Worm (Caenorhabditis elegans) whole organism, L4 larva: ENCODE results near the gene Y7A5A.24.
A peak's percentile ranks its signal among the peaks of the same experiment; 100 is the strongest.

Source experiments
- F10B5.3 ChIP-seq: sonication (generic microtip); optimal IDR thresholded peaks from 2 replicates; lab custom pipeline; 2016; ENCODE audit warnings: mild to moderate bottlenecking, missing genetic modification characterization, missing compliant biosample characterization
- T26A8.4 ChIP-seq: fragments of 200-800 bp; sonication (Bioruptor generic); IDR thresholded peaks from 2 replicates; pipeline ENCODE4 v1.3.6; 2022; ENCODE audit warnings: missing genetic modification characterization, missing compliant biosample characterization
- Y105C5A.15 ChIP-seq: fragments of 200-800 bp; sonication (Bioruptor generic); IDR thresholded peaks from 2 replicates; pipeline ENCODE4 v1.3.6; 2022; ENCODE audit warnings: missing genetic modification characterization, missing compliant biosample characterization
- Y5F2A.4 ChIP-seq: fragments of 200-800 bp; sonication (Bioruptor generic); optimal IDR thresholded peaks from 2 replicates; lab custom pipeline; 2018; ENCODE audit warnings: mild to moderate bottlenecking, missing genetic modification characterization, missing compliant biosample characterization
- ZK546.5 ChIP-seq, 2 experiments: sonication (generic microtip); optimal IDR thresholded peaks; 2 replicates each; lab custom pipeline; 2017; ENCODE audit warnings: missing biosample characterization in 2 of 2, missing genetic modification characterization in 2 of 2
- aha-1 ChIP-seq: fragments of 150-350 bp; peaks from one replicate; lab custom pipeline; 2014; ENCODE audit warnings: missing biosample characterization, missing genetic modification characterization
- ama-1 ChIP-seq: fragments of 150-350 bp; optimal IDR thresholded peaks from 2 replicates; lab custom pipeline; 2014; ENCODE audit warnings: inconsistent platforms, mixed read lengths
- attf-4 ChIP-seq: sonication (generic microtip); optimal IDR thresholded peaks from 3 replicates; lab custom pipeline; 2017; ENCODE audit warnings: missing biosample characterization, missing genetic modification characterization
- ceh-32 ChIP-seq: sonication (generic microtip); optimal IDR thresholded peaks from 2 replicates; lab custom pipeline; 2016; ENCODE audit warnings: mild to moderate bottlenecking, missing genetic modification characterization, missing compliant biosample characterization; ENCODE audit not compliant: poor library complexity
- ceh-44 ChIP-seq: fragments of 200-800 bp; sonication (Bioruptor generic); IDR thresholded peaks from 2 replicates; pipeline ENCODE4 v1.3.6; 2022; ENCODE audit warnings: missing genetic modification reagents, missing genetic modification characterization, missing compliant biosample characterization
- ceh-62 ChIP-seq: sonication (generic microtip); optimal IDR thresholded peaks from 2 replicates; lab custom pipeline; 2017; ENCODE audit warnings: missing biosample characterization, missing genetic modification characterization
- cey-2 ChIP-seq: sonication (generic microtip); optimal IDR thresholded peaks from 3 replicates; lab custom pipeline; 2017; ENCODE audit warnings: missing genetic modification characterization, mild to moderate bottlenecking, missing compliant biosample characterization, antibody characterized with exemption, borderline replicate concordance; ENCODE audit not compliant: insufficient read depth
- dmd-6 ChIP-seq: fragments of 200-800 bp; sonication (Bioruptor generic); IDR thresholded peaks from 2 replicates; pipeline ENCODE4 v1.3.6; 2022; ENCODE audit warnings: missing genetic modification reagents, missing genetic modification characterization, missing compliant biosample characterization
- fkh-10 ChIP-seq: fragments of 150-350 bp; optimal IDR thresholded peaks from 2 replicates; lab custom pipeline; 2014; ENCODE audit warnings: missing biosample characterization, missing genetic modification reagents, missing genetic modification characterization
- gei-8 ChIP-seq: fragments of 200-800 bp; sonication (Bioruptor generic); optimal IDR thresholded peaks from 2 replicates; lab custom pipeline; 2018; ENCODE audit warnings: mild to moderate bottlenecking, missing genetic modification characterization, missing compliant biosample characterization
- hmg-1.1 ChIP-seq: fragments of 200-800 bp; sonication (Bioruptor generic); IDR thresholded peaks from 2 replicates; pipeline ENCODE4 v1.3.6; 2022; ENCODE audit warnings: missing genetic modification reagents, missing genetic modification characterization, missing compliant biosample characterization
- lin-13 ChIP-seq: fragments of 150-350 bp; optimal IDR thresholded peaks from 2 replicates; lab custom pipeline; 2014; ENCODE audit warnings: missing biosample characterization, missing genetic modification reagents, missing genetic modification characterization
- lin-15B ChIP-seq: fragments of 150-350 bp; sonication (generic microtip); optimal IDR thresholded peaks from 3 replicates; lab custom pipeline; 2014; ENCODE audit warnings: missing biosample characterization, missing genetic modification characterization
- lsy-2 ChIP-seq, 2 experiments: fragments of 150-350 bp in 1 of 2; sonication (generic microtip) in 1 of 2; optimal IDR thresholded peaks; 2 replicates each; lab custom pipeline; 2014 to 2017; ENCODE audit warnings: missing biosample characterization in 2 of 2, missing genetic modification characterization in 2 of 2
- mxl-2 ChIP-seq: fragments of 200-800 bp; sonication (Bioruptor generic); conservative IDR thresholded peaks from 2 replicates; pipeline ENCODE4 v1.3.6; 2022; ENCODE audit warnings: missing genetic modification reagents, missing genetic modification characterization, missing compliant biosample characterization
- mxl-3 ChIP-seq: fragments of 200-800 bp; sonication (Bioruptor generic); optimal IDR thresholded peaks from 2 replicates; lab custom pipeline; 2018; ENCODE audit warnings: mild to moderate bottlenecking, missing genetic modification characterization, missing compliant biosample characterization
- nhr-102 ChIP-seq: sonication (generic microtip); optimal IDR thresholded peaks from 2 replicates; lab custom pipeline; 2016; ENCODE audit warnings: mild to moderate bottlenecking, missing genetic modification characterization, moderate library complexity, missing compliant biosample characterization
- nhr-237 ChIP-seq: sonication (generic microtip); optimal IDR thresholded peaks from 2 replicates; lab custom pipeline; 2017; ENCODE audit warnings: missing biosample characterization, missing genetic modification characterization
- nhr-28 ChIP-seq: fragments of 150-350 bp; optimal IDR thresholded peaks from 2 replicates; lab custom pipeline; 2014; ENCODE audit warnings: missing biosample characterization, missing genetic modification characterization
- nhr-76 ChIP-seq: fragments of 150-350 bp; optimal IDR thresholded peaks from 2 replicates; lab custom pipeline; 2014; ENCODE audit warnings: missing biosample characterization, missing genetic modification characterization
- pha-4 ChIP-seq, 2 experiments: fragments of 150-350 bp in 1 of 2; fragments of 200-800 bp in 1 of 2; sonication (Bioruptor generic) in 1 of 2; IDR thresholded peaks in 1 of 2; optimal IDR thresholded peaks in 1 of 2; 2 replicates each; pipeline versions ENCODE4 v1.3.6 to Lab custom; 2014 to 2022; ENCODE audit warnings: missing genetic modification characterization in 2 of 2, missing genetic modification reagents in 2 of 2, missing biosample characterization in 1 of 2, missing compliant biosample characterization in 1 of 2
- php-3 ChIP-seq: fragments of 200-800 bp; sonication (Bioruptor generic); IDR thresholded peaks from 2 replicates; pipeline ENCODE4 v1.3.6; 2022; ENCODE audit warnings: missing genetic modification reagents, missing genetic modification characterization, missing compliant biosample characterization
- pqm-1 ChIP-seq: sonication (generic microtip); optimal IDR thresholded peaks from 2 replicates; lab custom pipeline; 2017; ENCODE audit warnings: missing biosample characterization, missing genetic modification characterization
- rbr-2 ChIP-seq: sonication (generic microtip); optimal IDR thresholded peaks from 2 replicates; lab custom pipeline; 2016; ENCODE audit warnings: missing genotype, missing genetic modification characterization, missing compliant biosample characterization
- saeg-2 ChIP-seq: fragments of 200-800 bp; sonication (Bioruptor generic); IDR thresholded peaks from 2 replicates; pipeline ENCODE4 v1.3.6; 2022; ENCODE audit warnings: missing genetic modification reagents, missing genetic modification characterization, missing compliant biosample characterization
- set-16 ChIP-seq: fragments of 200-800 bp; sonication (Bioruptor generic); IDR thresholded peaks from 2 replicates; pipeline ENCODE4 v1.3.6; 2022; ENCODE audit warnings: missing genetic modification reagents, missing genetic modification characterization, missing compliant biosample characterization
- snpc-1.2 ChIP-seq: fragments of 200-800 bp; sonication (Bioruptor generic); IDR thresholded peaks from 2 replicates; pipeline ENCODE4 v1.3.6; 2022; ENCODE audit warnings: missing genetic modification reagents, missing genetic modification characterization, missing compliant biosample characterization
- snpc-4 ChIP-seq: fragments of 150-350 bp; optimal IDR thresholded peaks from 2 replicates; lab custom pipeline; 2014; ENCODE audit warnings: missing biosample characterization, missing genetic modification characterization
- unc-130 ChIP-seq: sonication (generic microtip); optimal IDR thresholded peaks from 2 replicates; lab custom pipeline; 2016; ENCODE audit warnings: missing genetic modification reagents, missing genetic modification characterization, missing compliant biosample characterization
- vab-7 ChIP-seq: fragments of 200-800 bp; sonication (Bioruptor generic); IDR thresholded peaks from 2 replicates; pipeline ENCODE4 v1.3.6; 2022; ENCODE audit warnings: missing genetic modification reagents, missing genetic modification characterization, missing compliant biosample characterization
- zag-1 ChIP-seq: fragments of 150-350 bp; optimal IDR thresholded peaks from 2 replicates; lab custom pipeline; 2014; ENCODE audit warnings: missing biosample characterization, missing genetic modification characterization
- zip-2 ChIP-seq: fragments of 150-350 bp; optimal IDR thresholded peaks from 2 replicates; lab custom pipeline; 2014; ENCODE audit warnings: missing biosample characterization, missing genetic modification characterization
- ztf-11 ChIP-seq: fragments of 150-350 bp; optimal IDR thresholded peaks from 2 replicates; lab custom pipeline; 2014; ENCODE audit warnings: missing biosample characterization, missing genetic modification characterization

The Y7A5A.24 gene

DNA sequence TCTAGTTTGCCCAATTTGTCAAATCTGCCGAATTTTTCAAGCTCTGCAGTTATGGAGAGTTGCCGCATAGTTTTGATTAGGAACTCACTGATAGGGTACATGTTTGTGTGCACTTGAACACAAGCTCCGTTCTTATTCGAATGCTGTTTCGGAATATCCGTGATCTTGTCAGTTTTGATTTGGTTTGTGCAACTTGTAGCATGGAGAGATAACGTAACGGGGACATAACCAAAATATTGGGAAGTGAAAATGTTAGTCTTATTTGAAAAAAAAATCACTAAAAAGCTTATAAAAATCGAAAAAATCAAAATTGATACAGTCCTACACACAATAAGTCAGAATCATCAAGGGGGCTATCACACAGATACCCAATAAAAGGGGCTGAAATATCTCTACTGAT is at the start of gene Y7A5A.24:
TSS of gene Y7A5A.24 (minus strand) at position 101 of the 400 bp plus-strand sequence.
- TF ChIP-seq lin-13 (GFP tag; lab: Kevin White, UChicago) (no peak), saeg-2 (GFP tag; lab: Robert Waterston, UW) (no peak), ceh-32 (tag; lab: Kevin White, UChicago) (no peak), ama-1 (lab: Kevin White, UChicago) (no peak), fkh-10 (GFP tag; lab: Kevin White, UChicago) (no peak), pha-4 (GFP tag; IDR thresholded peaks at IDR 0.05; lab: Robert Waterston, UW) (no peak), pha-4 (tag; optimal IDR thresholded peaks at IDR 0.05; lab: Kevin White, UChicago) (no peak), nhr-102 (no peak), vab-7 (GFP tag; lab: Robert Waterston, UW) (no peak), rbr-2 (no peak), ZK546.5 (tag; optimal IDR thresholded peaks at IDR 0.05; lab: Kevin White, UChicago) (no peak), mxl-3 (GFP tag; lab: Kevin White, UChicago) (no peak), snpc-4 (tag; lab: Kevin White, UChicago) (no peak), F10B5.3 (no peak), ztf-11 (no peak), pqm-1 (tag; lab: Kevin White, UChicago) (no peak), nhr-237 (tag; lab: Kevin White, UChicago) (no peak)

DNA sequence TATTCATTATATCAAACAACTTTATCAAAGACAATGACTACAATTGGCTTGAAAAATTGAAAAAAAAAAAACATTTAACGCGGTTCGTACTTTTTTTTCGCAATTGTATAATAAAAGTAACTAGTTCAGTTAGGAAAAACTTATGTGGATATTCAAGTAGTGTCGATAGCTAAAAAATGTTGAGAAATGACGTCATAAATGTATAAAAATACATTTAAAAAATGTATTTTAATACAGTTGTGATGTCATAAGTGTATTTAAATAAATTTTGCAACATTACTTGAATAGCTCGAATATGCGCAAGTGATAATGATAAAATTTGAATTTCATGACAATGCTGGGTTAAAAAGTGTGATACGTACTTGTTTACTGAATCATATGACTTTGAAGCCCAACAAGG is 49.6 kb upstream of the Y7A5A.24 start:
- no peak for TF ChIP-seq unc-130
- TF ChIP-seq, all 104 proteins: peak for 0

DNA sequence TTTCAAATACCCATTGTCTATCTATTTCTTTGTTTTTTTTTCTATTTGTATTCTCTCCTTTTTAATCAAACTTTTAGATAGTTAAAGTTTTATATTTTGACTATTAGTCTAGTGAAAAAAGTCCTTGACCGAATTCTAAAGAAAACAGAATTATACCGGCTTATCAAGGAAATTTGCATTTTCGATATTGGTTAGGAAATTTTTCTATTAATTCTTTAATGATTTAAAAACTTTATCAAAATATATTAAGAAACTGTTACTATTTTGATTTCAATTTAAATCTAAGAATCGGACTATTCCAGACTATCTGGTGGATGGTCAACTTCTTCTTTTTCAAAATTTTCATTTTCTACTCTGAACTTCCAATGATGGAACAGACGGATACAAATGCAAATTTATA is 46.1 kb upstream of the Y7A5A.24 start, which contains the start of gene Y7A5A.20:
TSS of gene Y7A5A.20 (plus strand) at position 301 of the 400 bp plus-strand sequence.
- TF ChIP-seq vab-7 (GFP tag; lab: Robert Waterston, UW), result no peak
- no peak for TF ChIP-seq dmd-6
- TF ChIP-seq php-3 (GFP tag; lab: Robert Waterston, UW), result no peak
- no peak for TF ChIP-seq ceh-44 (GFP tag; lab: Robert Waterston, UW)
- TF ChIP-seq T26A8.4 (GFP tag; lab: Robert Waterston, UW), result no peak
- no peak for TF ChIP-seq mxl-2 (GFP tag; lab: Robert Waterston, UW)
- TF ChIP-seq ama-1 (lab: Kevin White, UChicago), result no peak
- no peak for TF ChIP-seq zag-1 (tag; lab: Kevin White, UChicago)

DNA sequence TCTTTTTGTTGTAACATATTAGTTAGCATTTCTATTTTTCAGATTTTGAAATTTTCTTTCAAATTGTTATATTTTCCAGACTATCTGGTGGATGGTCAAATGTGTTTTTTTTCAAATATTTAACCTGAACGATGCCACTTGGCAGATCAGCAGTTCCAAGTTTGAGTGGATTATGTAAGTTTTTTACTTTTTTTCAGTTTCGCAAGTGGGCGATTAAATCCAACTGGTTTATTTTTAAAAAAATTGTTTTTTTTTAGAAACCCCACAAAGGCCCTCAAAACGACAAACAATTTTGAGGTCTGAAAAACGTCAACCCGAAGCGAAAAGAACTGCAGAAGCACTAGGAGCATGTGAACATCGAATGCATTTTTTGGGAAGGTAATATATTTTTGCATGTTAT is 44.9 kb upstream of the Y7A5A.24 start, which contains the start of gene Y7A5A.9:
TSS of gene Y7A5A.9 (plus strand) at position 301 of the 400 bp plus-strand sequence.
- TF ChIP-seq nhr-76 (no peak), aha-1 (tag; lab: Kevin White, UChicago) (peak; percentile 54)

DNA sequence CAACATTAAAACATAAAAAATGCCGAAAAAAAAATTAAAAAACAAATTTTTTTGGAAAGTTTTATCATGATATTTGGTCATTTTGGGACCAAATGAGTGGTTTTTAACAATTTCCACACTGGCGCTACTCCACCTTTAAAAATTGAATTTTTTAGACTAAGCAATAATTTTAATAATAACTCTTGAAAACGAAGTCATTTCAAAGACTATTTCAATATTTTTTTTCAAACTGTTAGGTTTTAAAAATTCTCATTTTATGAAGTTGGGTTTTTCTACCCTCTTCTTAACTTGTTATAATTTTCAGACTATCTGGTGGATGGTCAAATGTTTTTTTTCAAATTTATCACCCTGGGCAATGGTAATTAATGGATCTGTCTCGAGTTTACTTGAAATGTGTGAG is 40.3 kb upstream of the Y7A5A.24 start, which contains the start of gene Y7A5A.8:
TSS of gene Y7A5A.8 (plus strand) at position 301 of the 400 bp plus-strand sequence.
- TF ChIP-seq set-16 (GFP tag; lab: Robert Waterston, UW) (no peak), nhr-28 (tag; lab: Kevin White, UChicago) (no peak), lsy-2 (tag; optimal IDR thresholded peaks at IDR 0.05; lab: Kevin White, UChicago) (no peak), Y105C5A.15 (no peak), zip-2 (tag; lab: Kevin White, UChicago) (no peak), lin-15B (tag; lab: Kevin White, UChicago) (no peak), Y5F2A.4 (no peak), attf-4 (tag; lab: Kevin White, UChicago) (no peak), cey-2 (tag; lab: Kevin White, UChicago) (no peak), snpc-1.2 (GFP tag; lab: Robert Waterston, UW) (no peak), ceh-32 (tag; lab: Kevin White, UChicago) (no peak), hmg-1.1 (GFP tag; lab: Robert Waterston, UW) (no peak), ceh-62 (no peak), gei-8 (GFP tag; lab: Kevin White, UChicago) (no peak)
